Worm (Caenorhabditis elegans) whole organism, L4 larva: ENCODE measurements around the gene lgc-30.

Experiments
- F49E8.2 ChIP-seq: sonication (generic microtip); optimal IDR thresholded peaks from 2 replicates; lab custom pipeline; 2016; ENCODE audit warnings: missing compliant biosample characterization, mild to moderate bottlenecking, missing genetic modification characterization, borderline replicate concordance
- R02D3.7 ChIP-seq: fragments of 150-350 bp; sonication (generic microtip); optimal IDR thresholded peaks from 3 replicates; lab custom pipeline; 2014; ENCODE audit warnings: missing biosample characterization, missing genetic modification characterization
- Y48G9A.11 ChIP-seq: fragments of 200-800 bp; sonication (Bioruptor generic); IDR thresholded peaks from 2 replicates; pipeline ENCODE4 v1.3.6; 2022; ENCODE audit warnings: missing genetic modification reagents, missing genetic modification characterization, missing compliant biosample characterization
- fos-1 ChIP-seq: fragments of 150-350 bp; optimal IDR thresholded peaks from 2 replicates; lab custom pipeline; 2014; ENCODE audit warnings: missing biosample characterization, missing genetic modification characterization
- gei-8 ChIP-seq: fragments of 200-800 bp; sonication (Bioruptor generic); optimal IDR thresholded peaks from 2 replicates; lab custom pipeline; 2018; ENCODE audit warnings: mild to moderate bottlenecking, missing genetic modification characterization, missing compliant biosample characterization
- nhr-11 ChIP-seq: fragments of 150-350 bp; optimal IDR thresholded peaks from 2 replicates; lab custom pipeline; 2014; ENCODE audit warnings: missing biosample characterization, missing genetic modification characterization
- nhr-237 ChIP-seq: sonication (generic microtip); optimal IDR thresholded peaks from 2 replicates; lab custom pipeline; 2017; ENCODE audit warnings: missing biosample characterization, missing genetic modification characterization
- snpc-4 ChIP-seq: fragments of 150-350 bp; optimal IDR thresholded peaks from 2 replicates; lab custom pipeline; 2014; ENCODE audit warnings: missing biosample characterization, missing genetic modification characterization
- spr-3 ChIP-seq: fragments of 200-800 bp; sonication (Bioruptor generic); optimal IDR thresholded peaks from 2 replicates; lab custom pipeline; 2018; ENCODE audit warnings: mild to moderate bottlenecking, missing genetic modification characterization, missing compliant biosample characterization
- tra-1 ChIP-seq: fragments of 200-800 bp; sonication (Bioruptor generic); IDR thresholded peaks from 2 replicates; pipeline ENCODE4 v1.3.6; 2022; ENCODE audit warnings: missing genetic modification reagents, missing genetic modification characterization, missing compliant biosample characterization

- TF ChIP-seq spr-3 (GFP tag; lab: Kevin White, UChicago) (no peak), nhr-237 (no peak), nhr-11 (tag; lab: Kevin White, UChicago) (no peak), F49E8.2 (tag; lab: Kevin White, UChicago) (no peak), Y48G9A.11 (no peak), gei-8 (GFP tag; lab: Kevin White, UChicago) (no peak), R02D3.7 (tag; lab: Kevin White, UChicago) (no peak), tra-1 (GFP tag; lab: Robert Waterston, UW) (no peak), fos-1 (tag; lab: Kevin White, UChicago) (no peak), snpc-4 (tag; lab: Kevin White, UChicago) (no peak)
Measured at ce11 chrIV:878634-879033, 46.0 kb upstream of the lgc-30 start.
